Worm (Caenorhabditis elegans): ENCODE data around the gene oatr-1.

oatr-1 gene

ce11 chrIII:6431766-6432228, 35.8 kb upstream of the oatr-1 start, which contains the start of the genes mrps-17 and txdc-9 (continued):
- TF ChIP-seq attf-3 (GFP tag; conservative IDR thresholded peaks at IDR 0.05) (no peak), nhr-27 (tag; optimal IDR thresholded peaks at IDR 0.05) (no peak), tbp1 (GFP tag; optimal IDR thresholded peaks at IDR 0.05) (peak; percentile 53), ceh-40 (GFP tag; IDR thresholded peaks at IDR 0.05) (no peak), F49E8.2 (tag; optimal IDR thresholded peaks at IDR 0.05; ENCODE audit: insufficient read depth) (no peak), snpc-1.3 (tag; optimal IDR thresholded peaks at IDR 0.05; ENCODE audit: insufficient read depth) (peak; percentile 70), ceh-58 (GFP tag; IDR thresholded peaks at IDR 0.05) (no peak), nhr-179 (tag; optimal IDR thresholded peaks at IDR 0.05) (no peak), F55B11.4 (tag; optimal IDR thresholded peaks at IDR 0.05; ENCODE audit: borderline replicate concordance, insufficient read depth) (no peak), T07F8.4 (tag; optimal IDR thresholded peaks at IDR 0.05) (no peak), nfyb-1 (GFP tag; IDR thresholded peaks at IDR 0.05) (no peak), F23B12.7 (tag; optimal IDR thresholded peaks at IDR 0.05; ENCODE audit: insufficient read depth) (peak; percentile 85), F52B5.7 (tag; optimal IDR thresholded peaks at IDR 0.05) (no peak), madf-6 (GFP tag; IDR thresholded peaks at IDR 0.05) (peak; percentile 16; the same call in 1 of the 2 replicates), bed-1 (GFP tag; IDR thresholded peaks at IDR 0.05) (no peak), ama-1 (optimal IDR thresholded peaks at IDR 0.05) (no peak), ama-1 (GFP tag; optimal IDR thresholded peaks at IDR 0.05) (peak in 1 of 2 experiments; percentile 13), atf-7 (tag; optimal IDR thresholded peaks at IDR 0.05) (no peak), somi-1 (GFP tag; optimal IDR thresholded peaks at IDR 0.05) (no peak), lir-1 (GFP tag; conservative IDR thresholded peaks at IDR 0.05) (no peak), ztf-26 (tag; optimal IDR thresholded peaks at IDR 0.05) (no peak), B0336.3 (GFP tag; IDR thresholded peaks at IDR 0.05) (no peak), madf-10 (tag; optimal IDR thresholded peaks at IDR 0.05) (no peak), T26A5.8 (tag; optimal IDR thresholded peaks at IDR 0.05) (no peak), attf-5 (GFP tag; optimal IDR thresholded peaks at IDR 0.05) (peak; percentile 71), ztf-22 (GFP tag; optimal IDR thresholded peaks at IDR 0.05) (no peak), mcd-1 (GFP tag; IDR thresholded peaks at IDR 0.05) (peak; percentile 82), F57A8.1 (GFP tag; optimal IDR thresholded peaks at IDR 0.05) (no peak), ztf-18 (tag; optimal IDR thresholded peaks at IDR 0.05) (peak; percentile 55), F33H1.4 (GFP tag; IDR thresholded peaks at IDR 0.05) (peak; percentile 41; the same call in 1 of the 2 replicates), mes-4 (tag; optimal IDR thresholded peaks at IDR 0.05) (no peak), lin-40 (tag; optimal IDR thresholded peaks at IDR 0.05) (peak; percentile 33), him-1 (tag; optimal IDR thresholded peaks at IDR 0.05) (no peak), snpc-4 (GFP tag; optimal IDR thresholded peaks at IDR 0.05) (no peak), snpc-4 (tag; optimal IDR thresholded peaks at IDR 0.05) (peak in 1 of 4 experiments; percentile 35), nfya-2 (GFP tag; IDR thresholded peaks at IDR 0.05) (no peak), ztf-6 (GFP tag; IDR thresholded peaks at IDR 0.05) (no peak), zim-3 (tag; optimal IDR thresholded peaks at IDR 0.05) (no peak), Y53F4B.3 (GFP tag; IDR thresholded peaks at IDR 0.05) (no peak), D2030.7 (GFP tag; IDR thresholded peaks at IDR 0.05) (0 out of 2 replicates have a peak, but pooled peaks have one; percentile 19), Y95B8A.8 (GFP tag; IDR thresholded peaks at IDR 0.05) (no peak), F57C9.4 (tag; optimal IDR thresholded peaks at IDR 0.05) (no peak), lin-54 (GFP tag; optimal IDR thresholded peaks at IDR 0.05) (peak; percentile 42), F39B2.1 (GFP tag; IDR thresholded peaks at IDR 0.05) (no peak), madf-3 (GFP tag; IDR thresholded peaks at IDR 0.05) (no peak), rpc-1 (optimal IDR thresholded peaks at IDR 0.05) (no peak), rpc-1 (tag; optimal IDR thresholded peaks at IDR 0.05) (no peak), lin-35 (GFP tag; optimal IDR thresholded peaks at IDR 0.05) (peak in 1 of 3 experiments; percentile 67), sdz-38 (tag; optimal IDR thresholded peaks at IDR 0.05) (no peak), snpc-1.1 (tag; optimal IDR thresholded peaks at IDR 0.05; ENCODE audit: insufficient read depth) (peak; percentile 27)
